Fruit fly (Drosophila melanogaster): ENCODE results near the gene CG3842.

CG3842 gene

dm6 chrX:6295129-6295539, 42.4 kb upstream of the CG3842 start, which contains the start of the genes CG15891 and CG3815 (continued):
- peak; percentile 22 for TF ChIP-seq Antp (GFP tag; optimal IDR thresholded peaks at IDR 0.05)
- TF ChIP-seq CG10979 (tag; optimal IDR thresholded peaks at IDR 0.05) = peak; percentile 48
- no peak for TF ChIP-seq CG18476 (GFP tag; optimal IDR thresholded peaks at IDR 0.05)
- no peak for TF ChIP-seq CG15479 (GFP tag; optimal IDR thresholded peaks at IDR 0.05)
- peak; percentile 18 for TF ChIP-seq Dp (GFP tag; optimal IDR thresholded peaks at IDR 0.05)
- peak; percentile 48 for TF ChIP-seq twi (tag; optimal IDR thresholded peaks at IDR 0.05)
- no peak for TF ChIP-seq CG3407 (GFP tag; optimal IDR thresholded peaks at IDR 0.05)
- TF ChIP-seq CG6654 (GFP tag; optimal IDR thresholded peaks at IDR 0.05) = no peak
- no peak for TF ChIP-seq CG31365 (tag; optimal IDR thresholded peaks at IDR 0.05)
- TF ChIP-seq Sry-δ (GFP tag; optimal IDR thresholded peaks at IDR 0.05) = peak; percentile 71
- TF ChIP-seq Hr3 (GFP tag; optimal IDR thresholded peaks at IDR 0.05) = peak; percentile 51
- peak; percentile 30 for TF ChIP-seq Dad (GFP tag; optimal IDR thresholded peaks at IDR 0.05)
- TF ChIP-seq B-H1 (GFP tag; IDR thresholded peaks at IDR 0.05) = no peak
- no peak for TF ChIP-seq lab (GFP tag; optimal IDR thresholded peaks at IDR 0.05)
- 0 out of 3 replicates have a peak, but pooled peaks have one; percentile 35 for TF ChIP-seq HLH4C (GFP tag; IDR thresholded peaks at IDR 0.05; ENCODE audit: partially characterized antibody)
- peak; percentile 95 for TF ChIP-seq CG17186 (GFP tag; optimal IDR thresholded peaks at IDR 0.05)
- TF ChIP-seq CG30020 (tag; optimal IDR thresholded peaks at IDR 0.05) = peak; percentile 66
- 0 out of 3 replicates have a peak, but pooled peaks have one; percentile 40 for TF ChIP-seq ci (GFP tag; IDR thresholded peaks at IDR 0.05)
- peak; percentile 2 for TF ChIP-seq CTCF (GFP tag; optimal IDR thresholded peaks at IDR 0.05)
- no peak for TF ChIP-seq sima (GFP tag; optimal IDR thresholded peaks at IDR 0.05)
- no peak for TF ChIP-seq CG10565 (GFP tag; optimal IDR thresholded peaks at IDR 0.05)
- no peak for TF ChIP-seq Nf-YA (GFP tag; IDR thresholded peaks at IDR 0.05)
- no peak for TF ChIP-seq Six4 (GFP tag; optimal IDR thresholded peaks at IDR 0.05)
- TF ChIP-seq en (GFP tag; optimal IDR thresholded peaks at IDR 0.05) = no peak
- no peak for TF ChIP-seq lov (optimal IDR thresholded peaks at IDR 0.05)
- no peak for TF ChIP-seq lov (GFP tag; IDR thresholded peaks at IDR 0.05)
- no peak for TF ChIP-seq CG3726 (GFP tag; IDR thresholded peaks at IDR 0.05)
- 0 out of 2 replicates have a peak, but pooled peaks have one; percentile 41 for TF ChIP-seq wdn (GFP tag; IDR thresholded peaks at IDR 0.05)
- peak; percentile 17 for TF ChIP-seq Lhr (GFP tag; optimal IDR thresholded peaks at IDR 0.05)
- no peak for TF ChIP-seq psq (GFP tag; optimal IDR thresholded peaks at IDR 0.05)
- no peak for TF ChIP-seq Kr (GFP tag; optimal IDR thresholded peaks at IDR 0.05)
- peak; percentile 48 for TF ChIP-seq Dip3 (GFP tag; optimal IDR thresholded peaks at IDR 0.05)
- no peak for TF ChIP-seq Asciz (GFP tag; optimal IDR thresholded peaks at IDR 0.05)
- no peak for TF ChIP-seq CG5245 (GFP tag; optimal IDR thresholded peaks at IDR 0.05)
- TF ChIP-seq Gsc (GFP tag; IDR thresholded peaks at IDR 0.05) = no peak
- no peak for TF ChIP-seq CG1603 (tag; optimal IDR thresholded peaks at IDR 0.05)
- TF ChIP-seq Lpt (GFP tag; optimal IDR thresholded peaks at IDR 0.05) = no peak
- TF ChIP-seq CG17359 (tag; optimal IDR thresholded peaks at IDR 0.05) = peak; percentile 25
- no peak for TF ChIP-seq CG2199 (GFP tag; IDR thresholded peaks at IDR 0.05)
- TF ChIP-seq scrt (GFP tag; optimal IDR thresholded peaks at IDR 0.05) = no peak
- TF ChIP-seq CG12299 (tag; optimal IDR thresholded peaks at IDR 0.05) = peak; percentile 23
- TF ChIP-seq NC2β (GFP tag; optimal IDR thresholded peaks at IDR 0.05) = no peak
- TF ChIP-seq ken (GFP tag; IDR thresholded peaks at IDR 0.05) = 0 out of 3 replicates have a peak, but pooled peaks have one; percentile 27
- peak; percentile 39 for TF ChIP-seq Oli (tag; optimal IDR thresholded peaks at IDR 0.05)
- TF ChIP-seq toy (GFP tag; IDR thresholded peaks at IDR 0.05) = no peak
- no peak for TF ChIP-seq MTF-1 (GFP tag; optimal IDR thresholded peaks at IDR 0.05; ENCODE audit: borderline replicate concordance)
- TF ChIP-seq pho (GFP tag; optimal IDR thresholded peaks at IDR 0.05) = peak; percentile 47
- no peak for TF ChIP-seq Trl (optimal IDR thresholded peaks at IDR 0.05)
- TF ChIP-seq Trl (GFP tag; optimal IDR thresholded peaks at IDR 0.05) = peak; percentile 49
- TF ChIP-seq pzg (GFP tag; optimal IDR thresholded peaks at IDR 0.05) = peak; percentile 73
- TF ChIP-seq BtbVII (GFP tag; optimal IDR thresholded peaks at IDR 0.05) = no peak
- peak; percentile 44 for TF ChIP-seq CG10267 (tag; optimal IDR thresholded peaks at IDR 0.05)

All from whole organism, embryonic.